Worm (Caenorhabditis elegans): Measurements from ENCODE around the gene pcrg-1.

DNA sequence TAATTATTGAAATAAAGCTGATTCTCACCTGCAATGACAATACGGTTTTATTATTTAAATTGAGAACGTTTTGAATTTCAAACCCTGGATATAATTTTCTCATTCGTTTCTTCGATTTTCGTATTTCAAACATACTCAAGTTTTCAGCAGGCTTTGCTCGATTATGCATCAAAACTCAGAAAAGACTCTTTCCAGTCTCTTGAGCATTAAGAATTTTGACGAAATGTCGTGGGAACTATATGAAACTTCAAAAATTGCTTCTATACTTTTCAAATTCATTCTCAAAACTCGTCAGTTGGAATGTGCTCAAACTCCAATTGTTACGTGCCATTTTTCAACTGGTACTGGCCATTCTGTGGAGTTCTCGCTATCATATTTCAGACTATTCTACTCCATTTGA is 5.0 kb downstream of the pcrg-1 start, which contains the start of gene srd-59:
- TF ChIP-seq him-1 (tag; optimal IDR thresholded peaks at IDR 0.05) (no peak), dao-5 (tag; optimal IDR thresholded peaks at IDR 0.05) (no peak), W03F9.2 (tag; optimal IDR thresholded peaks at IDR 0.05) (no peak)

Measured in whole organism, L4/young adult.